Worm (Caenorhabditis elegans): Measurements from ENCODE around the gene C37C3.11.

C37C3.11 gene

ce11 chrV:7854603-7855002 is 10.0 kb downstream of the C37C3.11 start, which contains the start of the genes C37C3.9 and C37C3.18 (continued):
- TF ChIP-seq ztf-28 (GFP tag; IDR thresholded peaks at IDR 0.05), result no peak
- no peak for TF ChIP-seq F57C9.4 (tag; optimal IDR thresholded peaks at IDR 0.05)
- no peak for TF ChIP-seq attf-6 (GFP tag; IDR thresholded peaks at IDR 0.05)
- TF ChIP-seq dox-1 (GFP tag; IDR thresholded peaks at IDR 0.05), result peak; percentile 82
- no peak for TF ChIP-seq D2030.7 (GFP tag; IDR thresholded peaks at IDR 0.05)
- no peak for TF ChIP-seq ceh-40 (GFP tag; IDR thresholded peaks at IDR 0.05)
- TF ChIP-seq lin-35 (GFP tag; optimal IDR thresholded peaks at IDR 0.05), result no peak
- no peak for TF ChIP-seq F49E8.2 (tag; optimal IDR thresholded peaks at IDR 0.05; ENCODE audit: insufficient read depth)
- no peak for TF ChIP-seq ztf-18 (tag; optimal IDR thresholded peaks at IDR 0.05)

- TF ChIP-seq lsl-1 (GFP tag; optimal IDR thresholded peaks at IDR 0.05) (peak; percentile 84), F10E7.11 (tag; optimal IDR thresholded peaks at IDR 0.05) (no peak), ztf-22 (GFP tag; optimal IDR thresholded peaks at IDR 0.05) (no peak), dox-1 (GFP tag; IDR thresholded peaks at IDR 0.05) (peak; percentile 47), unc-62 (GFP tag; optimal IDR thresholded peaks at IDR 0.05) (no peak), unc-130 (GFP tag; optimal IDR thresholded peaks at IDR 0.05) (no peak), dpl-1 (GFP tag; optimal IDR thresholded peaks at IDR 0.05) (peak; percentile 47), hmg-1.2 (GFP tag; IDR thresholded peaks at IDR 0.05) (peak; percentile 43; the same call in 1 of the 2 replicates), madf-6 (GFP tag; IDR thresholded peaks at IDR 0.05) (peak; percentile 76), snpc-4 (GFP tag; optimal IDR thresholded peaks at IDR 0.05) (no peak), snpc-4 (tag; optimal IDR thresholded peaks at IDR 0.05) (peak in 1 of 4 experiments; percentile 26), D2030.7 (GFP tag; IDR thresholded peaks at IDR 0.05) (peak; percentile 45; the same call in 1 of the 2 replicates), madf-8 (GFP tag; conservative IDR thresholded peaks at IDR 0.05) (peak; percentile 42), snpc-1.3 (tag; optimal IDR thresholded peaks at IDR 0.05; ENCODE audit: insufficient read depth) (peak; percentile 14), lag-1 (GFP tag; IDR thresholded peaks at IDR 0.05) (no peak), ceh-91 (GFP tag; IDR thresholded peaks at IDR 0.05) (peak; percentile 38; the same call in 1 of the 2 replicates), hsf-1 (GFP tag; IDR thresholded peaks at IDR 0.05) (peak; percentile 64), F33H1.4 (GFP tag; IDR thresholded peaks at IDR 0.05) (peak; percentile 87), cebp-2 (GFP tag; IDR thresholded peaks at IDR 0.05) (no peak), xnd-1 (tag; optimal IDR thresholded peaks at IDR 0.05) (peak; percentile 75), efl-1 (GFP tag; optimal IDR thresholded peaks at IDR 0.05) (peak; percentile 85)
Measured at ce11 chrV:7853900-7854299, 10.7 kb downstream of the C37C3.11 start.

DNA sequence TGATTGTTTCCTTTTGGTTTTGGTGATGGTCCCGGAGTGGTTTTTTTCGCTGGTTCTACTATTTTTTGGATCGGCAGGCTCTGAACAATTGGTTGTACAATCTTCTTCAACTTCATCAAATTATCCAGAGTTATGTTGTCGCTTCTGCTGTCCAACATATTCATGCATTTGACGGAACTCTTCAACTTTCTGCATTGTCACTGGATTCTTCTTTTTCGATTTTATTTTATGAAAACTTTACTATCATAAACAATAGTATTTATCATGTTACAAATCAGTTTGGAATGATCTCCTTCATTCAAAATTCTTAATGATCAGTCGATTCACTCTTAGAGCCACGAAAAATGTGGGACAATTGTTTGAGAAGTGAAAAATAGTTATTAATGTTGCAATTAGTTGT is 12.5 kb downstream of the C37C3.11 start:
- no peak for TF ChIP-seq egl-44 (GFP tag; IDR thresholded peaks at IDR 0.05)
- TF ChIP-seq Y56A3A.18 (GFP tag; IDR thresholded peaks at IDR 0.05), result no peak
- TF ChIP-seq attf-3 (GFP tag; conservative IDR thresholded peaks at IDR 0.05), result no peak
- TF ChIP-seq F49E8.2 (tag; optimal IDR thresholded peaks at IDR 0.05; ENCODE audit: insufficient read depth), result peak; percentile 73
- TF ChIP-seq K11D2.4 (GFP tag; IDR thresholded peaks at IDR 0.05), result no peak
- TF ChIP-seq ceh-27 (GFP tag; optimal IDR thresholded peaks at IDR 0.05), result no peak
- TF ChIP-seq F33H1.4 (GFP tag; IDR thresholded peaks at IDR 0.05), result no peak
- TF ChIP-seq ceh-40 (GFP tag; IDR thresholded peaks at IDR 0.05), result no peak
- TF ChIP-seq hsf-1 (GFP tag; IDR thresholded peaks at IDR 0.05), result peak; percentile 84
- peak; percentile 29; the same call in 1 of the 2 replicates for TF ChIP-seq madf-6 (GFP tag; IDR thresholded peaks at IDR 0.05)
- no peak for TF ChIP-seq aptf-2 (GFP tag; conservative IDR thresholded peaks at IDR 0.05)
- no peak for TF ChIP-seq ets-4 (GFP tag; optimal IDR thresholded peaks at IDR 0.05)
- peak; percentile 38; the same call in 1 of the 2 replicates for TF ChIP-seq attf-6 (GFP tag; IDR thresholded peaks at IDR 0.05)
- TF ChIP-seq ekl-4 (GFP tag; IDR thresholded peaks at IDR 0.05), result 0 out of 2 replicates have a peak, but pooled peaks have one; percentile 56

Data from whole organism, young adult.